Worm (Caenorhabditis elegans): ENCODE data around the gene ZC412.3.

ce11 chrV:14877242-14877819 lies 6.0 kb upstream of the ZC412.3 start:
- TF ChIP-seq ref-1 (GFP tag; conservative IDR thresholded peaks at IDR 0.05) = no peak
- TF ChIP-seq flt-1 (GFP tag; IDR thresholded peaks at IDR 0.05) = no peak
- no peak for TF ChIP-seq ztf-29 (GFP tag; IDR thresholded peaks at IDR 0.05)
